Fruit fly (Drosophila melanogaster) whole organism, embryonic: ENCODE data around the gene Nep7.

Experiments used
- Awh ChIP-seq: fragments of 200-800 bp; sonication (Bioruptor generic); IDR thresholded peaks from 2 replicates; pipeline ENCODE4, ENCODE4 v1.3.6; 2022; ENCODE audit warnings: missing biosample characterization, missing genetic modification characterization
- CG10147 ChIP-seq: fragments of 200-800 bp; sonication (Bioruptor generic); optimal IDR thresholded peaks from 2 replicates; lab custom pipeline; 2019; ENCODE audit warnings: missing biosample characterization, mild to moderate bottlenecking, missing genetic modification characterization, moderate library complexity
- CG10654 ChIP-seq: fragments of 200-800 bp; sonication (Bioruptor generic); optimal IDR thresholded peaks from 2 replicates; lab custom pipeline; 2016; ENCODE audit warnings: missing biosample characterization, missing genetic modification characterization
- CG10979 ChIP-seq: fragments of 200-800 bp; sonication (Bioruptor generic); optimal IDR thresholded peaks from 2 replicates; lab custom pipeline; 2018; ENCODE audit warnings: missing biosample characterization, mild to moderate bottlenecking, missing genetic modification characterization, moderate library complexity
- CG1603 ChIP-seq: fragments of 200-800 bp; sonication (Bioruptor generic); optimal IDR thresholded peaks from 2 replicates; lab custom pipeline; 2019; ENCODE audit warnings: missing biosample characterization, mild to moderate bottlenecking, missing genetic modification characterization, moderate library complexity
- CG16863 ChIP-seq: fragments of 200-800 bp; sonication (Bioruptor generic); optimal IDR thresholded peaks from 3 replicates; lab custom pipeline; 2016; ENCODE audit warnings: missing biosample characterization, missing genetic modification characterization
- CG17361 ChIP-seq: fragments of 200-800 bp; sonication (Bioruptor generic); IDR thresholded peaks from 3 replicates; pipeline ENCODE4 v1.3.6; 2022; ENCODE audit warnings: missing biosample characterization, missing genetic modification characterization
- CG17829 ChIP-seq: fragments of 200-800 bp; optimal IDR thresholded peaks from 2 replicates; lab custom pipeline; 2019; ENCODE audit warnings: missing biosample characterization, mild to moderate bottlenecking, missing genetic modification characterization, moderate library complexity
- CG18011 ChIP-seq: fragments of 200-800 bp; sonication (Bioruptor generic); optimal IDR thresholded peaks from 2 replicates; lab custom pipeline; 2017; ENCODE audit warnings: missing biosample characterization, missing genetic modification characterization, mild to moderate bottlenecking, moderate library complexity, missing genotype
- CG31441 ChIP-seq: fragments of 200-800 bp; sonication (Bioruptor generic); IDR thresholded peaks from 2 replicates; pipeline ENCODE4 v1.3.6; 2022; ENCODE audit warnings: missing biosample characterization, missing genetic modification characterization
- CG33213 ChIP-seq: fragments of 200-800 bp; sonication (Bioruptor generic); optimal IDR thresholded peaks from 3 replicates; lab custom pipeline; 2016; ENCODE audit warnings: missing biosample characterization, missing genetic modification characterization
- CG3838 ChIP-seq: fragments of 200-800 bp; sonication (Bioruptor generic); optimal IDR thresholded peaks from 3 replicates; lab custom pipeline; 2016; ENCODE audit warnings: missing biosample characterization, missing genetic modification characterization
- CG42726 ChIP-seq: fragments of 200-800 bp; sonication (Bioruptor generic); IDR thresholded peaks from 2 replicates; pipeline ENCODE4 v1.3.6; 2022; ENCODE audit warnings: missing biosample characterization, missing genetic modification characterization; ENCODE audit not compliant: partially characterized antibody
- CG6791 ChIP-seq: fragments of 200-800 bp; sonication (Bioruptor generic); IDR thresholded peaks from 3 replicates; pipeline ENCODE4 v1.3.6; 2022; ENCODE audit warnings: missing biosample characterization, missing genetic modification characterization; ENCODE audit not compliant: partially characterized antibody
- CG7271 ChIP-seq: fragments of 200-800 bp; sonication (Bioruptor generic); optimal IDR thresholded peaks from 2 replicates; lab custom pipeline; 2018; ENCODE audit warnings: missing biosample characterization, mild to moderate bottlenecking, missing genetic modification characterization, moderate library complexity
- CG7372 ChIP-seq: fragments of 200-800 bp; sonication (Bioruptor generic); IDR thresholded peaks from 2 replicates; pipeline ENCODE4 v1.3.6; 2022; ENCODE audit warnings: missing biosample characterization, missing genetic modification characterization
- CG7839 ChIP-seq: fragments of 200-800 bp; sonication (Bioruptor generic); optimal IDR thresholded peaks from 3 replicates; lab custom pipeline; 2018; ENCODE audit warnings: missing biosample characterization, mild to moderate bottlenecking, missing genetic modification characterization, moderate library complexity
- CG7987 ChIP-seq: fragments of 200-800 bp; sonication (Bioruptor generic); optimal IDR thresholded peaks from 2 replicates; lab custom pipeline; 2018; ENCODE audit warnings: missing biosample characterization, mild to moderate bottlenecking, missing genetic modification characterization, moderate library complexity
- CG9215 ChIP-seq: fragments of 200-800 bp; sonication (Bioruptor generic); IDR thresholded peaks from 2 replicates; pipeline ENCODE4 v1.3.6; 2022; ENCODE audit warnings: missing biosample characterization, missing genetic modification characterization
- Dip2 ChIP-seq: fragments of 200-800 bp; sonication (Bioruptor generic); IDR thresholded peaks from 2 replicates; pipeline ENCODE4 v1.3.6; 2022; ENCODE audit warnings: missing biosample characterization, missing genetic modification characterization
- Doc3 ChIP-seq: fragments of 200-800 bp; sonication (Bioruptor generic); IDR thresholded peaks from 3 replicates; pipeline ENCODE4 v1.3.6; 2022; ENCODE audit warnings: missing biosample characterization, missing genetic modification characterization; ENCODE audit not compliant: partially characterized antibody
- Elba2 ChIP-seq: fragments of 200-800 bp; sonication (Bioruptor generic); optimal IDR thresholded peaks from 3 replicates; lab custom pipeline; 2016; ENCODE audit warnings: missing biosample characterization, missing genetic modification characterization
- Ets65A ChIP-seq: fragments of 200-800 bp; sonication (Bioruptor generic); peaks from one replicate; lab custom pipeline; 2016; ENCODE audit warnings: missing biosample characterization, missing genetic modification characterization
- H2.0 ChIP-seq: fragments of 200-800 bp; sonication (Bioruptor generic); IDR thresholded peaks from 2 replicates; pipeline ENCODE4 v1.3.6; 2022; ENCODE audit warnings: missing biosample characterization, missing genetic modification characterization
- HLH3B ChIP-seq: fragments of 200-800 bp; sonication (Bioruptor generic); IDR thresholded peaks from 2 replicates; pipeline ENCODE4 v1.3.6; 2022; ENCODE audit warnings: missing biosample characterization, missing genetic modification characterization
- Mrtf ChIP-seq: fragments of 200-800 bp; sonication (Bioruptor generic); IDR thresholded peaks from 3 replicates; pipeline ENCODE4 v1.3.6; 2022; ENCODE audit warnings: missing biosample characterization, missing genetic modification characterization
- NfI ChIP-seq: fragments of 200-800 bp; sonication (Bioruptor generic); optimal IDR thresholded peaks from 3 replicates; lab custom pipeline; 2018; ENCODE audit warnings: missing biosample characterization, mild to moderate bottlenecking, missing genetic modification characterization, moderate library complexity
- Oaz ChIP-seq: fragments of 200-800 bp; sonication (Bioruptor generic); IDR thresholded peaks from 2 replicates; pipeline ENCODE4 v1.3.6; 2022; ENCODE audit warnings: missing biosample characterization, missing genetic modification characterization
- Ravus ChIP-seq: fragments of 200-800 bp; sonication (Bioruptor generic); IDR thresholded peaks from 2 replicates; pipeline ENCODE4 v1.3.6; 2022; ENCODE audit warnings: missing biosample characterization, missing genetic modification characterization
- Side ChIP-seq: fragments of 200-800 bp; sonication (Bioruptor generic); optimal IDR thresholded peaks from 2 replicates; lab custom pipeline; 2016; ENCODE audit warnings: missing biosample characterization, missing genetic modification characterization
- Six4 ChIP-seq: fragments of 200-800 bp; sonication (Bioruptor generic); optimal IDR thresholded peaks from 2 replicates; lab custom pipeline; 2016; ENCODE audit warnings: missing biosample characterization, missing genetic modification characterization
- TFAM ChIP-seq: fragments of 200-800 bp; sonication (Bioruptor generic); optimal IDR thresholded peaks from 2 replicates; lab custom pipeline; 2017; ENCODE audit warnings: missing biosample characterization, missing genetic modification characterization, inconsistent platforms
- aop ChIP-seq: fragments of 200-800 bp; sonication (Bioruptor generic); IDR thresholded peaks from 2 replicates; pipeline ENCODE4 v1.3.6; 2022; ENCODE audit warnings: missing biosample characterization, missing genetic modification characterization
- bigmax ChIP-seq: fragments of 200-800 bp; sonication (Bioruptor generic); optimal IDR thresholded peaks from 2 replicates; lab custom pipeline; 2018; ENCODE audit warnings: missing biosample characterization, mild to moderate bottlenecking, missing genetic modification characterization
- dmrt11E ChIP-seq: fragments of 200-800 bp; sonication (Bioruptor generic); optimal IDR thresholded peaks from 3 replicates; lab custom pipeline; 2018; ENCODE audit warnings: missing biosample characterization, mild to moderate bottlenecking, missing genetic modification characterization, moderate library complexity
- ems ChIP-seq: fragments of 200-800 bp; sonication (Bioruptor generic); optimal IDR thresholded peaks from 3 replicates; lab custom pipeline; 2016; ENCODE audit warnings: missing biosample characterization, missing genetic modification characterization
- eve ChIP-seq, 2 experiments: fragments of >200 bp; optimal IDR thresholded peaks; 2 replicates each; lab custom pipeline; 2017; ENCODE audit warnings: missing biosample characterization in 2 of 2, missing genetic modification characterization in 2 of 2
- fd3F ChIP-seq: fragments of 200-800 bp; sonication (Bioruptor generic); optimal IDR thresholded peaks from 2 replicates; lab custom pipeline; 2018; ENCODE audit warnings: missing biosample characterization, mild to moderate bottlenecking, missing genetic modification characterization, moderate library complexity
- gce ChIP-seq: fragments of 200-800 bp; sonication (Bioruptor generic); IDR thresholded peaks from 3 replicates; pipeline ENCODE4 v1.3.6; 2022; ENCODE audit warnings: missing biosample characterization, missing genetic modification characterization
- gsb-n ChIP-seq: fragments of 200-800 bp; sonication (Bioruptor generic); optimal IDR thresholded peaks from 3 replicates; lab custom pipeline; 2018; ENCODE audit warnings: missing biosample characterization, mild to moderate bottlenecking, missing genetic modification characterization
- gt ChIP-seq: fragments of 200-800 bp; sonication (Bioruptor generic); IDR thresholded peaks from 2 replicates; pipeline ENCODE4 v1.3.6; 2022; ENCODE audit warnings: missing biosample characterization, missing genetic modification characterization
- hkb ChIP-seq, 2 experiments: fragments of 200-800 bp in 1 of 2; fragments of >200 bp in 1 of 2; sonication (Bioruptor generic) in 1 of 2; IDR thresholded peaks in 1 of 2; optimal IDR thresholded peaks in 1 of 2; 2 replicates each; pipeline versions ENCODE4 v1.3.6 to Lab custom; 2017 to 2022; ENCODE audit warnings: missing biosample characterization in 1 of 2, missing genetic modification characterization in 1 of 2
- kni ChIP-seq: fragments of 200-800 bp; sonication (Bioruptor generic); optimal IDR thresholded peaks from 3 replicates; lab custom pipeline; 2017; ENCODE audit warnings: mild to moderate bottlenecking, missing biosample characterization, missing genetic modification reagents, missing genetic modification characterization
- lola ChIP-seq, 3 experiments: fragments of >200 bp in 2 of 3; fragments of 200-800 bp in 1 of 3; sonication (Bioruptor generic) in 1 of 3; optimal IDR thresholded peaks; 2 replicates each; lab custom pipeline; 2017 to 2019; ENCODE audit warnings: missing biosample characterization in 3 of 3, missing genetic modification characterization in 3 of 3, mild to moderate bottlenecking in 1 of 3, moderate library complexity in 1 of 3
- nom ChIP-seq: fragments of 200-800 bp; sonication (Bioruptor generic); optimal IDR thresholded peaks from 2 replicates; lab custom pipeline; 2017; ENCODE audit warnings: missing biosample characterization, missing genetic modification characterization, mild to moderate bottlenecking, moderate library complexity, missing genetic modification reagents
- pan ChIP-seq, 4 experiments: fragments of >200 bp in 3 of 4; fragments of 200-800 bp in 1 of 4; sonication (Bioruptor generic) in 1 of 4; optimal IDR thresholded peaks in 3 of 4; IDR thresholded peaks in 1 of 4; 2 replicates each; pipeline versions ENCODE4 v1.3.6 to Lab custom; 2017 to 2022; ENCODE audit warnings: missing biosample characterization in 2 of 4, missing genetic modification characterization in 2 of 4, mixed read lengths in 1 of 4
- sd ChIP-seq: fragments of 200-800 bp; sonication (Bioruptor generic); optimal IDR thresholded peaks from 3 replicates; lab custom pipeline; 2018; ENCODE audit warnings: missing biosample characterization, mild to moderate bottlenecking, missing genetic modification characterization, moderate library complexity
- slp2 ChIP-seq: fragments of 200-800 bp; sonication (Bioruptor generic); optimal IDR thresholded peaks from 2 replicates; lab custom pipeline; 2016; ENCODE audit warnings: missing biosample characterization, missing genetic modification characterization
- sqz ChIP-seq: fragments of 200-800 bp; sonication (Bioruptor generic); optimal IDR thresholded peaks from 3 replicates; lab custom pipeline; 2018; ENCODE audit warnings: missing biosample characterization, mild to moderate bottlenecking, missing genetic modification characterization
- vvl ChIP-seq: fragments of 200-800 bp; sonication (Bioruptor generic); IDR thresholded peaks from 2 replicates; pipeline ENCODE4 v1.3.6; 2022; ENCODE audit warnings: missing biosample characterization, missing genetic modification characterization

The Nep7 gene

DNA sequence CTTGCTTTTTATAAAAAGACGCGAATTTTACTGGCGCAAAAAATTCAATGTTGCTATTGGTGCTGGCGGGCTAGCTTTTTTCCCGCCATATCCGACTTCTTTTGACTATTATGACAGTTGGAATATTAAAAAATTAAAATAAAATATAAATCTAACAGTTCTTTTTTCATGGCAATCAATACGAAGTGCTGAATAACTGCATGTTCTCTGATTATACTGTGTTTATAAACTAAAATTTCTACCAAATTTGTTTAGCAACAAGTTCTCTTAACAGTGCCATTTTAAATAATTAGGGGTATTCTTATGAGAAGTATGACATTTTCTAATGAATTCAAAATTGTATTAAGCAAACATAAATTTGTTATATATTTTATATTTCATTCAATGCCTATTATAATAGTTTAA lies 35.3 kb upstream of the Nep7 start, which contains the start of gene Boh1 (continued):
- TF ChIP-seq CG10979 (peak; percentile 36), bigmax (GFP tag; lab: Kevin White, UChicago) (no peak), lola (GFP tag; optimal IDR thresholded peaks at IDR 0.05; lab: Kevin White, UChicago) (peak in 1 of 3 experiments; percentile 23), CG31441 (GFP tag; lab: Robert Waterston, UW) (peak; percentile 70), CG3838 (GFP tag; lab: Kevin White, UChicago) (no peak), Elba2 (GFP tag; lab: Kevin White, UChicago) (no peak), CG7987 (GFP tag; lab: Kevin White, UChicago) (no peak), CG17829 (tag; lab: Kevin White, UChicago) (peak; percentile 70), CG1603 (tag; lab: Kevin White, UChicago) (no peak), H2.0 (GFP tag; lab: Robert Waterston, UW) (no peak), hkb (optimal IDR thresholded peaks at IDR 0.05; lab: Kevin White, UChicago) (no peak), hkb (GFP tag; IDR thresholded peaks at IDR 0.05; lab: Robert Waterston, UW) (peak; percentile 32; the same call in 1 of the 2 replicates), Awh (GFP tag; lab: Robert Waterston, UW) (no peak), NfI (GFP tag; lab: Kevin White, UChicago) (peak; percentile 16), sqz (peak; percentile 55), gce (no peak), Side (no peak), Doc3 (GFP tag; lab: Robert Waterston, UW) (no peak), sd (no peak), fd3F (GFP tag; lab: Kevin White, UChicago) (peak; percentile 22), Dip2 (GFP tag; lab: Robert Waterston, UW) (no peak), CG7839 (tag; lab: Kevin White, UChicago) (peak; percentile 44), HLH3B (GFP tag; lab: Robert Waterston, UW) (no peak), ems (GFP tag; lab: Kevin White, UChicago) (no peak), CG16863 (no peak), Mrtf (GFP tag; lab: Robert Waterston, UW) (no peak), CG18011 (GFP tag; lab: Kevin White, UChicago) (no peak), Six4 (no peak), Ravus (GFP tag; lab: Robert Waterston, UW) (no peak), CG17361 (GFP tag; lab: Robert Waterston, UW) (peak; percentile 69; the same call in 2 of the 3 replicates), CG7372 (GFP tag; lab: Robert Waterston, UW) (no peak), CG10654 (no peak), eve (GFP tag; optimal IDR thresholded peaks at IDR 0.05; lab: Kevin White, UChicago) (no peak), slp2 (no peak), vvl (GFP tag; lab: Robert Waterston, UW) (no peak), CG42726 (GFP tag; lab: Robert Waterston, UW) (no peak), gsb-n (tag; lab: Kevin White, UChicago) (peak; percentile 53), nom (GFP tag; lab: Kevin White, UChicago) (no peak), aop (GFP tag; lab: Robert Waterston, UW) (no peak), kni (GFP tag; lab: Kevin White, UChicago) (no peak), CG10147 (peak; percentile 8), CG6791 (GFP tag; lab: Robert Waterston, UW) (no peak), gt (GFP tag; lab: Robert Waterston, UW) (no peak), dmrt11E (peak; percentile 14), Ets65A (GFP tag; lab: Kevin White, UChicago) (no peak), CG9215 (GFP tag; lab: Robert Waterston, UW) (no peak), CG7271 (tag; lab: Kevin White, UChicago) (no peak), Oaz (GFP tag; lab: Robert Waterston, UW) (no peak), pan (optimal IDR thresholded peaks at IDR 0.05; lab: Kevin White, UChicago) (no peak), pan (GFP tag; optimal IDR thresholded peaks at IDR 0.05 in 1 of 2, IDR thresholded peaks at IDR 0.05 in 1 of 2) (no peak), TFAM (no peak), CG33213 (GFP tag; lab: Kevin White, UChicago) (peak; percentile 22)
